Worm (Caenorhabditis elegans) whole organism, L4 larva: ENCODE data around the gene K10C8.4.

ENCODE experiments used
- F10B5.3 ChIP-seq: sonication (generic microtip); optimal IDR thresholded peaks from 2 replicates; lab custom pipeline; 2016; ENCODE audit warnings: mild to moderate bottlenecking, missing genetic modification characterization, missing compliant biosample characterization
- F49E8.2 ChIP-seq: sonication (generic microtip); optimal IDR thresholded peaks from 2 replicates; lab custom pipeline; 2016; ENCODE audit warnings: missing compliant biosample characterization, mild to moderate bottlenecking, missing genetic modification characterization, borderline replicate concordance
- T26A8.4 ChIP-seq: fragments of 200-800 bp; sonication (Bioruptor generic); IDR thresholded peaks from 2 replicates; pipeline ENCODE4 v1.3.6; 2022; ENCODE audit warnings: missing genetic modification characterization, missing compliant biosample characterization
- Y48G9A.11 ChIP-seq: fragments of 200-800 bp; sonication (Bioruptor generic); IDR thresholded peaks from 2 replicates; pipeline ENCODE4 v1.3.6; 2022; ENCODE audit warnings: missing genetic modification reagents, missing genetic modification characterization, missing compliant biosample characterization
- Y75B8A.6 ChIP-seq: fragments of 200-800 bp; sonication (Bioruptor generic); IDR thresholded peaks from 2 replicates; pipeline ENCODE4 v1.3.6; 2022; ENCODE audit warnings: missing genetic modification reagents, missing genetic modification characterization, missing compliant biosample characterization
- ZK546.5 ChIP-seq, 2 experiments: sonication (generic microtip); optimal IDR thresholded peaks; 2 replicates each; lab custom pipeline; 2017; ENCODE audit warnings: missing biosample characterization in 2 of 2, missing genetic modification characterization in 2 of 2
- ceh-20 ChIP-seq: fragments of 200-800 bp; sonication (Bioruptor generic); IDR thresholded peaks from 2 replicates; pipeline ENCODE4 v1.3.6; 2022; ENCODE audit warnings: missing genetic modification reagents, missing genetic modification characterization, missing compliant biosample characterization
- ceh-32 ChIP-seq: sonication (generic microtip); optimal IDR thresholded peaks from 2 replicates; lab custom pipeline; 2016; ENCODE audit warnings: mild to moderate bottlenecking, missing genetic modification characterization, missing compliant biosample characterization; ENCODE audit not compliant: poor library complexity
- ceh-44 ChIP-seq: fragments of 200-800 bp; sonication (Bioruptor generic); IDR thresholded peaks from 2 replicates; pipeline ENCODE4 v1.3.6; 2022; ENCODE audit warnings: missing genetic modification reagents, missing genetic modification characterization, missing compliant biosample characterization
- ceh-82 ChIP-seq: sonication (generic microtip); optimal IDR thresholded peaks from 2 replicates; lab custom pipeline; 2017; ENCODE audit warnings: missing biosample characterization, missing genetic modification characterization
- daf-12 ChIP-seq: fragments of 150-350 bp; optimal IDR thresholded peaks from 2 replicates; lab custom pipeline; 2014; ENCODE audit warnings: missing biosample characterization, missing genetic modification reagents, missing genetic modification characterization
- daf-16 ChIP-seq, 3 experiments: sonication (generic microtip); optimal IDR thresholded peaks; 2 replicates each; lab custom pipeline; 2016 to 2017; ENCODE audit warnings: missing genetic modification characterization in 3 of 3, missing genetic modification reagents in 3 of 3, mild to moderate bottlenecking in 2 of 3, missing compliant biosample characterization in 2 of 3, missing biosample characterization in 1 of 3, moderate library complexity in 1 of 3
- dmd-6 ChIP-seq: fragments of 200-800 bp; sonication (Bioruptor generic); IDR thresholded peaks from 2 replicates; pipeline ENCODE4 v1.3.6; 2022; ENCODE audit warnings: missing genetic modification reagents, missing genetic modification characterization, missing compliant biosample characterization
- dmd-8 ChIP-seq: fragments of 200-800 bp; sonication (Bioruptor generic); IDR thresholded peaks from 2 replicates; pipeline ENCODE4 v1.3.6; 2022; ENCODE audit warnings: missing genetic modification characterization, missing compliant biosample characterization
- dmd-9 ChIP-seq: fragments of 200-800 bp; sonication (Bioruptor generic); IDR thresholded peaks from 2 replicates; pipeline ENCODE4 v1.3.6; 2022; ENCODE audit warnings: missing genetic modification reagents, missing genetic modification characterization, missing compliant biosample characterization
- dve-1 ChIP-seq: sonication (generic microtip); optimal IDR thresholded peaks from 2 replicates; lab custom pipeline; 2017; ENCODE audit warnings: antibody characterized with exemption, mild to moderate bottlenecking, missing genetic modification characterization, missing compliant biosample characterization; ENCODE audit not compliant: insufficient read depth
- egl-27 ChIP-seq: sonication (generic microtip); optimal IDR thresholded peaks from 3 replicates; lab custom pipeline; 2017; ENCODE audit warnings: missing biosample characterization, missing genetic modification reagents, missing genetic modification characterization
- egl-43 ChIP-seq: fragments of 200-800 bp; sonication (Bioruptor generic); IDR thresholded peaks from 2 replicates; pipeline ENCODE4 v1.3.6; 2022; ENCODE audit warnings: missing genetic modification reagents, missing genetic modification characterization, missing compliant biosample characterization
- fkh-10 ChIP-seq: fragments of 150-350 bp; optimal IDR thresholded peaks from 2 replicates; lab custom pipeline; 2014; ENCODE audit warnings: missing biosample characterization, missing genetic modification reagents, missing genetic modification characterization
- gei-8 ChIP-seq: fragments of 200-800 bp; sonication (Bioruptor generic); optimal IDR thresholded peaks from 2 replicates; lab custom pipeline; 2018; ENCODE audit warnings: mild to moderate bottlenecking, missing genetic modification characterization, missing compliant biosample characterization
- hif-1 ChIP-seq, 2 experiments: sonication (generic microtip); optimal IDR thresholded peaks; 2 replicates each; lab custom pipeline; 2016 to 2017; ENCODE audit warnings: missing compliant biosample characterization in 2 of 2, missing genetic modification characterization in 2 of 2, missing genetic modification reagents in 2 of 2, missing genotype in 2 of 2, mild to moderate bottlenecking in 1 of 2
- jun-1 ChIP-seq: fragments of 150-350 bp; optimal IDR thresholded peaks from 2 replicates; lab custom pipeline; 2014; ENCODE audit warnings: missing biosample characterization, missing genetic modification reagents, missing genetic modification characterization
- lin-13 ChIP-seq: fragments of 150-350 bp; optimal IDR thresholded peaks from 2 replicates; lab custom pipeline; 2014; ENCODE audit warnings: missing biosample characterization, missing genetic modification reagents, missing genetic modification characterization
- lir-3 ChIP-seq: sonication (generic microtip); optimal IDR thresholded peaks from 2 replicates; lab custom pipeline; 2016; ENCODE audit warnings: mild to moderate bottlenecking, missing genetic modification characterization, missing compliant biosample characterization
- lsy-2 ChIP-seq, 2 experiments: fragments of 150-350 bp in 1 of 2; sonication (generic microtip) in 1 of 2; optimal IDR thresholded peaks; 2 replicates each; lab custom pipeline; 2014 to 2017; ENCODE audit warnings: missing biosample characterization in 2 of 2, missing genetic modification characterization in 2 of 2
- mep-1 ChIP-seq: fragments of 150-350 bp; sonication (generic microtip); optimal IDR thresholded peaks from 3 replicates; lab custom pipeline; 2014; ENCODE audit warnings: missing biosample characterization, missing genetic modification characterization
- mes-2 ChIP-seq: sonication (generic microtip); optimal IDR thresholded peaks from 2 replicates; lab custom pipeline; 2016; ENCODE audit warnings: missing genotype, mild to moderate bottlenecking, missing genetic modification characterization, missing compliant biosample characterization; ENCODE audit not compliant: poor library complexity, severe bottlenecking
- mxl-2 ChIP-seq: fragments of 200-800 bp; sonication (Bioruptor generic); conservative IDR thresholded peaks from 2 replicates; pipeline ENCODE4 v1.3.6; 2022; ENCODE audit warnings: missing genetic modification reagents, missing genetic modification characterization, missing compliant biosample characterization
- nhr-48 ChIP-seq: sonication (generic microtip); optimal IDR thresholded peaks from 2 replicates; lab custom pipeline; 2016; ENCODE audit warnings: mild to moderate bottlenecking, missing genetic modification characterization, missing compliant biosample characterization
- snpc-1.2 ChIP-seq: fragments of 200-800 bp; sonication (Bioruptor generic); IDR thresholded peaks from 2 replicates; pipeline ENCODE4 v1.3.6; 2022; ENCODE audit warnings: missing genetic modification reagents, missing genetic modification characterization, missing compliant biosample characterization
- tra-1 ChIP-seq: fragments of 200-800 bp; sonication (Bioruptor generic); IDR thresholded peaks from 2 replicates; pipeline ENCODE4 v1.3.6; 2022; ENCODE audit warnings: missing genetic modification reagents, missing genetic modification characterization, missing compliant biosample characterization
- unc-62 ChIP-seq, 3 experiments: fragments of 150-350 bp in 1 of 3; sonication (generic microtip); optimal IDR thresholded peaks in 2 of 3; peaks in 1 of 3; 1 replicate in 1 of 3; 2 replicates in 2 of 3; lab custom pipeline; 2014 to 2017; ENCODE audit warnings: missing biosample characterization in 3 of 3, missing genetic modification characterization in 3 of 3, missing genetic modification reagents in 3 of 3, missing genotype in 1 of 3
- zfp-3 ChIP-seq: fragments of 200-800 bp; sonication (Bioruptor generic); conservative IDR thresholded peaks from 2 replicates; pipeline ENCODE4 v1.3.6; 2022; ENCODE audit warnings: missing genetic modification reagents, missing genetic modification characterization, missing compliant biosample characterization
- zip-2 ChIP-seq: fragments of 150-350 bp; optimal IDR thresholded peaks from 2 replicates; lab custom pipeline; 2014; ENCODE audit warnings: missing biosample characterization, missing genetic modification characterization

The K10C8.4 gene

ce11 chrV:12673745-12674144 is 22.3 kb upstream of the K10C8.4 start:
- TF ChIP-seq F49E8.2 (tag; lab: Kevin White, UChicago): no peak
- no peak for TF ChIP-seq zfp-3 (GFP tag; lab: Robert Waterston, UW)
- TF ChIP-seq dmd-8 (GFP tag; lab: Robert Waterston, UW): no peak
- peak; percentile 48 for TF ChIP-seq fkh-10

ce11 chrV:12676299-12676698 is 19.8 kb upstream of the K10C8.4 start:
- TF ChIP-seq fkh-10 (peak; percentile 88), daf-12 (tag; lab: Kevin White, UChicago) (no peak)
- TF ChIP-seq, all 104 proteins: peak for 1

- no peak for TF ChIP-seq zfp-3 (GFP tag; lab: Robert Waterston, UW)
- TF ChIP-seq snpc-1.2: no peak
- TF ChIP-seq gei-8: no peak
- no peak for TF ChIP-seq lir-3 (tag; lab: Kevin White, UChicago)
- no peak for TF ChIP-seq jun-1 (tag; lab: Kevin White, UChicago)
- TF ChIP-seq mxl-2 (GFP tag; lab: Robert Waterston, UW): no peak
- no peak for TF ChIP-seq nhr-48 (tag; lab: Kevin White, UChicago)
- no peak for TF ChIP-seq hif-1 (tag; optimal IDR thresholded peaks at IDR 0.05; lab: Kevin White, UChicago)
- no peak for TF ChIP-seq mes-2 (tag; lab: Kevin White, UChicago)
- TF ChIP-seq ceh-32: no peak
- no peak for TF ChIP-seq dmd-6 (GFP tag; lab: Robert Waterston, UW)
- TF ChIP-seq F10B5.3 (tag; lab: Kevin White, UChicago): no peak
- TF ChIP-seq ZK546.5 (tag; optimal IDR thresholded peaks at IDR 0.05; lab: Kevin White, UChicago): no peak
- TF ChIP-seq ceh-82 (tag; lab: Kevin White, UChicago): no peak
- no peak for TF ChIP-seq tra-1 (GFP tag; lab: Robert Waterston, UW)
- no peak for TF ChIP-seq dve-1 (tag; lab: Kevin White, UChicago)
- TF ChIP-seq dmd-8 (GFP tag; lab: Robert Waterston, UW): no peak
Measured at ce11 chrV:12679292-12679691, 16.8 kb upstream of the K10C8.4 start.

ce11 chrV:12679807-12680206 is 16.3 kb upstream of the K10C8.4 start, which contains the start of gene frpr-15:
frpr-15 (plus strand) TSS chrV:12680107.
- no peak for TF ChIP-seq lsy-2 (tag; optimal IDR thresholded peaks at IDR 0.05; lab: Kevin White, UChicago)
- TF ChIP-seq unc-62 (GFP tag; optimal IDR thresholded peaks at IDR 0.05 in 1 of 2; lab: Kevin White, UChicago): peak in 1 of 2 experiments; percentile 33
- TF ChIP-seq unc-62 (tag; optimal IDR thresholded peaks at IDR 0.05; lab: Kevin White, UChicago): no peak
- TF ChIP-seq, all 104 proteins: peak for 1

- TF ChIP-seq snpc-1.2 (no peak; the same call in 1 of the 2 replicates), daf-16 (GFP tag; optimal IDR thresholded peaks at IDR 0.05; lab: Kevin White, UChicago) (peak in 1 of 2 experiments; percentile 37), daf-16 (tag; optimal IDR thresholded peaks at IDR 0.05; lab: Kevin White, UChicago) (no peak), ceh-44 (GFP tag; lab: Robert Waterston, UW) (0 out of 2 replicates have a peak, but pooled peaks have one; percentile 53), T26A8.4 (GFP tag; lab: Robert Waterston, UW) (no peak)
Measured at ce11 chrV:12683205-12683604, 12.9 kb upstream of the K10C8.4 start.

- TF ChIP-seq dmd-6 (GFP tag; lab: Robert Waterston, UW) (no peak), zip-2 (tag; lab: Kevin White, UChicago) (no peak), egl-27 (tag; lab: Kevin White, UChicago) (no peak), Y75B8A.6 (GFP tag; lab: Robert Waterston, UW) (no peak), mxl-2 (GFP tag; lab: Robert Waterston, UW) (no peak), jun-1 (tag; lab: Kevin White, UChicago) (no peak), egl-43 (GFP tag; lab: Robert Waterston, UW) (no peak), lir-3 (tag; lab: Kevin White, UChicago) (no peak), Y48G9A.11 (GFP tag; lab: Robert Waterston, UW) (no peak), F49E8.2 (tag; lab: Kevin White, UChicago) (no peak), ceh-20 (GFP tag; lab: Robert Waterston, UW) (no peak), dmd-9 (GFP tag; lab: Robert Waterston, UW) (no peak), dve-1 (tag; lab: Kevin White, UChicago) (no peak), mep-1 (tag; lab: Kevin White, UChicago) (no peak), lin-13 (no peak)
Measured at ce11 chrV:12695155-12695554, 913 bp upstream of the K10C8.4 start, which contains the start of gene parn-1. parn-1 (minus strand) TSS chrV:12695255.
